Worm (Caenorhabditis elegans) whole organism, young adult: ENCODE measurements around the gene K05F1.14.

ENCODE experiments used
- C17E4.6 ChIP-seq: fragments of 200-800 bp; sonication (Bioruptor generic); IDR thresholded peaks from 2 replicates; pipeline ENCODE4 v1.3.6; 2022; ENCODE audit warnings: missing genetic modification reagents, missing genetic modification characterization, missing compliant biosample characterization
- D2030.7 ChIP-seq: fragments of 200-800 bp; sonication (Bioruptor generic); IDR thresholded peaks from 2 replicates; pipeline ENCODE4 v1.3.6; 2022; ENCODE audit warnings: missing genetic modification reagents, missing genetic modification characterization, missing compliant biosample characterization
- F22D6.2 ChIP-seq: sonication (generic microtip); optimal IDR thresholded peaks from 2 replicates; lab custom pipeline; 2016; ENCODE audit warnings: mild to moderate bottlenecking, missing genetic modification characterization, missing compliant biosample characterization
- F23B12.7 ChIP-seq: sonication (generic microtip); optimal IDR thresholded peaks from 2 replicates; lab custom pipeline; 2017; ENCODE audit warnings: missing genetic modification characterization, mild to moderate bottlenecking, missing compliant biosample characterization, antibody characterized with exemption, moderate library complexity; ENCODE audit not compliant: insufficient read depth
- F49E8.2 ChIP-seq: sonication (generic microtip); optimal IDR thresholded peaks from 3 replicates; lab custom pipeline; 2017; ENCODE audit warnings: missing genetic modification characterization, mild to moderate bottlenecking, missing compliant biosample characterization, antibody characterized with exemption, moderate library complexity; ENCODE audit not compliant: insufficient read depth
- F57C9.4 ChIP-seq: sonication (generic microtip); optimal IDR thresholded peaks from 2 replicates; lab custom pipeline; 2017; ENCODE audit warnings: mild to moderate bottlenecking, missing genetic modification characterization, missing compliant biosample characterization
- K11D2.4 ChIP-seq: fragments of 200-800 bp; sonication (Bioruptor generic); IDR thresholded peaks from 2 replicates; pipeline ENCODE4 v1.3.6; 2022; ENCODE audit warnings: missing genetic modification reagents, missing genetic modification characterization, missing compliant biosample characterization
- Y56A3A.18 ChIP-seq: fragments of 200-800 bp; sonication (Bioruptor generic); IDR thresholded peaks from 2 replicates; pipeline ENCODE4 v1.3.6; 2022; ENCODE audit warnings: missing genetic modification reagents, missing genetic modification characterization, missing compliant biosample characterization
- Y67H2A.10 ChIP-seq: fragments of 200-800 bp; sonication (Bioruptor generic); conservative IDR thresholded peaks from 2 replicates; pipeline ENCODE4 v1.3.6; 2022; ENCODE audit warnings: missing genetic modification reagents, missing genetic modification characterization, missing compliant biosample characterization
- Y79H2A.3 ChIP-seq: fragments of 200-800 bp; sonication (Bioruptor generic); conservative IDR thresholded peaks from 2 replicates; pipeline ENCODE4 v1.3.6; 2022; ENCODE audit warnings: missing genetic modification reagents, missing genetic modification characterization, missing compliant biosample characterization
- Y95B8A.8 ChIP-seq: fragments of 200-800 bp; sonication (Bioruptor generic); IDR thresholded peaks from 2 replicates; pipeline ENCODE4 v1.3.6; 2022; ENCODE audit warnings: missing genetic modification reagents, missing genetic modification characterization, missing compliant biosample characterization
- aptf-3 ChIP-seq: fragments of 200-800 bp; sonication (Bioruptor generic); IDR thresholded peaks from 2 replicates; pipeline ENCODE4 v1.3.6; 2022; ENCODE audit warnings: missing genetic modification characterization, missing compliant biosample characterization
- atf-7 ChIP-seq: sonication (generic microtip); optimal IDR thresholded peaks from 2 replicates; lab custom pipeline; 2017; ENCODE audit warnings: mild to moderate bottlenecking, missing genetic modification characterization, missing compliant biosample characterization
- attf-5 ChIP-seq: fragments of 200-800 bp; sonication (Bioruptor generic); optimal IDR thresholded peaks from 2 replicates; lab custom pipeline; 2018; ENCODE audit warnings: mild to moderate bottlenecking, missing genetic modification characterization, missing compliant biosample characterization
- attf-6 ChIP-seq: fragments of 200-800 bp; sonication (Bioruptor generic); IDR thresholded peaks from 2 replicates; pipeline ENCODE4 v1.3.6; 2022; ENCODE audit warnings: missing genetic modification reagents, missing genetic modification characterization, missing compliant biosample characterization
- bed-1 ChIP-seq: fragments of 200-800 bp; sonication (Bioruptor generic); IDR thresholded peaks from 2 replicates; pipeline ENCODE4 v1.3.6; 2022; ENCODE audit warnings: missing genetic modification reagents, missing genetic modification characterization, missing compliant biosample characterization
- ccch-3 ChIP-seq: fragments of 200-800 bp; sonication (Bioruptor generic); optimal IDR thresholded peaks from 2 replicates; lab custom pipeline; 2018; ENCODE audit warnings: mild to moderate bottlenecking, missing genetic modification characterization, missing compliant biosample characterization
- ceh-100 ChIP-seq: fragments of 200-800 bp; sonication (Bioruptor generic); IDR thresholded peaks from 2 replicates; pipeline ENCODE4 v1.3.6; 2022; ENCODE audit warnings: missing genetic modification reagents, missing genetic modification characterization, missing compliant biosample characterization
- ceh-58 ChIP-seq: fragments of 200-800 bp; sonication (Bioruptor generic); IDR thresholded peaks from 2 replicates; pipeline ENCODE4 v1.3.6; 2022; ENCODE audit warnings: missing genetic modification characterization, missing compliant biosample characterization
- die-1 ChIP-seq: sonication (generic microtip); optimal IDR thresholded peaks from 2 replicates; lab custom pipeline; 2016; ENCODE audit warnings: missing genotype, mild to moderate bottlenecking, missing genetic modification characterization, missing compliant biosample characterization
- efl-1 ChIP-seq: fragments of 150-350 bp; optimal IDR thresholded peaks from 2 replicates; lab custom pipeline; 2014; ENCODE audit warnings: missing biosample characterization, missing genetic modification reagents, missing genetic modification characterization
- ets-4 ChIP-seq: fragments of 200-800 bp; sonication (Bioruptor generic); optimal IDR thresholded peaks from 2 replicates; lab custom pipeline; 2018; ENCODE audit warnings: mild to moderate bottlenecking, missing genetic modification characterization, missing compliant biosample characterization
- fkh-3 ChIP-seq: sonication (generic microtip); optimal IDR thresholded peaks from 2 replicates; lab custom pipeline; 2016; ENCODE audit warnings: mild to moderate bottlenecking, missing genetic modification characterization, missing compliant biosample characterization
- gei-17 ChIP-seq: fragments of 200-800 bp; sonication (Bioruptor generic); optimal IDR thresholded peaks from 2 replicates; lab custom pipeline; 2018; ENCODE audit warnings: mild to moderate bottlenecking, missing genetic modification characterization, missing compliant biosample characterization
- hlh-26 ChIP-seq: fragments of 200-800 bp; sonication (Bioruptor generic); conservative IDR thresholded peaks from 2 replicates; pipeline ENCODE4 v1.3.6; 2022; ENCODE audit warnings: missing genetic modification reagents, missing genetic modification characterization, missing compliant biosample characterization
- hmg-1.2 ChIP-seq: fragments of 200-800 bp; sonication (Bioruptor generic); IDR thresholded peaks from 2 replicates; pipeline ENCODE4 v1.3.6; 2022; ENCODE audit warnings: missing genetic modification reagents, missing genetic modification characterization, missing compliant biosample characterization
- hrde-1 ChIP-seq: sonication (generic microtip); optimal IDR thresholded peaks from 2 replicates; lab custom pipeline; 2016; ENCODE audit warnings: missing genetic modification characterization, mild to moderate bottlenecking, missing compliant biosample characterization, moderate library complexity, missing genotype, missing genetic modification reagents, borderline replicate concordance
- let-526 ChIP-seq: fragments of 200-800 bp; sonication (Bioruptor generic); IDR thresholded peaks from 2 replicates; pipeline ENCODE4 v1.3.6; 2022; ENCODE audit warnings: missing genetic modification reagents, missing genetic modification characterization, missing compliant biosample characterization
- lir-1 ChIP-seq: fragments of 200-800 bp; sonication (Bioruptor generic); conservative IDR thresholded peaks from 2 replicates; pipeline ENCODE4 v1.3.6; 2022; ENCODE audit warnings: missing genetic modification reagents, missing genetic modification characterization, missing compliant biosample characterization
- lsl-1 ChIP-seq: fragments of 200-800 bp; sonication (Bioruptor generic); optimal IDR thresholded peaks from 2 replicates; lab custom pipeline; 2018; ENCODE audit warnings: mild to moderate bottlenecking, missing genetic modification characterization, moderate library complexity, missing compliant biosample characterization
- madf-10 ChIP-seq: sonication (generic microtip); optimal IDR thresholded peaks from 2 replicates; lab custom pipeline; 2016; ENCODE audit warnings: mild to moderate bottlenecking, missing genetic modification characterization, missing compliant biosample characterization
- mel-28 ChIP-seq: sonication (generic microtip); optimal IDR thresholded peaks from 2 replicates; lab custom pipeline; 2016; ENCODE audit warnings: borderline replicate concordance, mild to moderate bottlenecking, missing genetic modification characterization, missing compliant biosample characterization
- mes-4 ChIP-seq: sonication (generic microtip); optimal IDR thresholded peaks from 2 replicates; lab custom pipeline; 2016; ENCODE audit warnings: missing genotype, missing genetic modification characterization, missing compliant biosample characterization
- nhr-27 ChIP-seq: fragments of 200-800 bp; sonication (Bioruptor generic); optimal IDR thresholded peaks from 2 replicates; lab custom pipeline; 2018; ENCODE audit warnings: mild to moderate bottlenecking, missing genetic modification characterization, moderate library complexity, missing compliant biosample characterization
- nhr-90 ChIP-seq: sonication (generic microtip); optimal IDR thresholded peaks from 2 replicates; lab custom pipeline; 2016; ENCODE audit warnings: missing genotype, mild to moderate bottlenecking, missing genetic modification characterization, missing compliant biosample characterization
- pha-4 ChIP-seq: fragments of 150-350 bp; sonication (generic microtip); optimal IDR thresholded peaks from 2 replicates; lab custom pipeline; 2014; ENCODE audit warnings: missing biosample characterization, missing genetic modification reagents, missing genetic modification characterization
- rec-8 ChIP-seq, 2 experiments: sonication (generic microtip); optimal IDR thresholded peaks; 2 replicates each; lab custom pipeline; 2016; ENCODE audit warnings: mild to moderate bottlenecking in 2 of 2, missing genetic modification characterization in 2 of 2, missing genetic modification reagents in 2 of 2, missing genotype in 2 of 2, missing biosample characterization in 1 of 2, missing compliant biosample characterization in 1 of 2, moderate library complexity in 1 of 2
- rpc-1 ChIP-seq, 2 experiments: fragments of 150-350 bp in 1 of 2; sonication (generic microtip) in 1 of 2; optimal IDR thresholded peaks; 2 replicates each; lab custom pipeline; 2014 to 2018; ENCODE audit warnings: missing biosample characterization in 1 of 2, missing genetic modification characterization in 1 of 2, missing genetic modification reagents in 1 of 2, missing genotype in 1 of 2
- snpc-3.4 ChIP-seq: sonication (generic microtip); optimal IDR thresholded peaks from 2 replicates; lab custom pipeline; 2017; ENCODE audit warnings: missing genetic modification characterization, mild to moderate bottlenecking, missing compliant biosample characterization, antibody characterized with exemption, moderate library complexity, missing genotype, missing genetic modification reagents
- unc-130 ChIP-seq: sonication (generic microtip); optimal IDR thresholded peaks from 2 replicates; lab custom pipeline; 2016; ENCODE audit warnings: missing genetic modification reagents, missing genetic modification characterization, missing compliant biosample characterization
- xnd-1 ChIP-seq: sonication (generic microtip); optimal IDR thresholded peaks from 2 replicates; lab custom pipeline; 2016; ENCODE audit warnings: missing genotype, missing genetic modification reagents, missing genetic modification characterization, missing compliant biosample characterization
- zfh-2 ChIP-seq: fragments of 200-800 bp; sonication (Bioruptor generic); conservative IDR thresholded peaks from 2 replicates; pipeline ENCODE4 v1.3.6; 2022; ENCODE audit warnings: missing genetic modification reagents, missing genetic modification characterization, missing compliant biosample characterization
- ztf-18 ChIP-seq: sonication (generic microtip); optimal IDR thresholded peaks from 2 replicates; lab custom pipeline; 2016; ENCODE audit warnings: missing genotype, mild to moderate bottlenecking, missing genetic modification characterization, missing compliant biosample characterization

Gene K05F1.14

DNA sequence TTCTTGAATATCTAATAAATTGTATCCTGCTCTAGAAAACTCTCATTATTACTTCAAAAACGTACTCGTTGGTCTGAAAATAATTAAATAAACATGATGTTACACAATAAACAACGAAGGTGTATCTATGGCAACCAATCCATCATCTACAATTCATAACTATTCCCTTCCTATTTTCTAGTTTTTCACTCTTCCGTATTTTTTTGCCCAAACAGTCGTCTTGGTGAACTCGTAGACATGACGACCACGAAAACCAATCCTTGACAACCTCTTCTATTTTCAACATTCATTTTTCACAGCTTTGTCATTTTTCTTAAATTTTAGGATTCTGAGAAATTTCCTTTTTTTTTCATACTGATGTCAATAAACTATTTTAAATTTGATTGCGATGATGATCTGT, 3.6 kb downstream of the K05F1.14 start, which contains the start of gene K05F1.13:
K05F1.13 (plus strand) TSS at position 301 of the 400 bp plus-strand sequence.
- TF ChIP-seq efl-1 (GFP tag; lab: Kevin White, UChicago) (no peak), rec-8 (tag; optimal IDR thresholded peaks at IDR 0.05; lab: Kevin White, UChicago) (no peak), attf-6 (no peak), nhr-90 (tag; lab: Kevin White, UChicago) (no peak)

ce11 chrII:5785504-5785903, 6.9 kb downstream of the K05F1.14 start:
- TF ChIP-seq F49E8.2 (tag; lab: Kevin White, UChicago) (no peak), lir-1 (no peak), hmg-1.2 (no peak), F23B12.7 (tag; lab: Kevin White, UChicago) (no peak), zfh-2 (GFP tag; lab: Robert Waterston, UW) (no peak), K11D2.4 (GFP tag; lab: Robert Waterston, UW) (no peak), die-1 (tag; lab: Kevin White, UChicago) (no peak), Y56A3A.18 (GFP tag; lab: Robert Waterston, UW) (no peak), lsl-1 (no peak), ceh-58 (GFP tag; lab: Robert Waterston, UW) (no peak), bed-1 (GFP tag; lab: Robert Waterston, UW) (no peak), C17E4.6 (no peak), pha-4 (no peak), mel-28 (tag; lab: Kevin White, UChicago) (no peak), xnd-1 (tag; lab: Kevin White, UChicago) (no peak), F22D6.2 (no peak), F57C9.4 (no peak), hrde-1 (tag; lab: Kevin White, UChicago) (no peak), Y79H2A.3 (GFP tag; lab: Robert Waterston, UW) (no peak)

- TF ChIP-seq Y95B8A.8 (GFP tag; lab: Robert Waterston, UW) (peak; percentile 70), atf-7 (peak; percentile 72), snpc-3.4 (tag; lab: Kevin White, UChicago) (peak; percentile 84), aptf-3 (GFP tag; lab: Robert Waterston, UW) (peak; percentile 95), Y67H2A.10 (no peak), F23B12.7 (tag; lab: Kevin White, UChicago) (peak; percentile 93), let-526 (GFP tag; lab: Robert Waterston, UW) (peak; percentile 67; the same call in 1 of the 2 replicates), zfh-2 (GFP tag; lab: Robert Waterston, UW) (no peak; the same call in 1 of the 2 replicates), hlh-26 (GFP tag; lab: Robert Waterston, UW) (no peak), gei-17 (GFP tag; lab: Kevin White, UChicago) (no peak), unc-130 (GFP tag; lab: Kevin White, UChicago) (peak; percentile 50), rpc-1 (optimal IDR thresholded peaks at IDR 0.05; lab: Kevin White, UChicago) (peak; percentile 90), rpc-1 (tag; optimal IDR thresholded peaks at IDR 0.05; lab: Kevin White, UChicago) (peak; percentile 89), ccch-3 (GFP tag; lab: Kevin White, UChicago) (no peak), madf-10 (tag; lab: Kevin White, UChicago) (peak; percentile 70), ets-4 (GFP tag; lab: Kevin White, UChicago) (peak; percentile 60), attf-5 (GFP tag; lab: Kevin White, UChicago) (peak; percentile 64), nhr-27 (tag; lab: Kevin White, UChicago) (peak; percentile 60), bed-1 (GFP tag; lab: Robert Waterston, UW) (no peak), ztf-18 (tag; lab: Kevin White, UChicago) (peak; percentile 81), fkh-3 (tag; lab: Kevin White, UChicago) (peak; percentile 66), ceh-100 (GFP tag; lab: Robert Waterston, UW) (peak; percentile 73), F57C9.4 (no peak), D2030.7 (GFP tag; lab: Robert Waterston, UW) (peak; percentile 89), mes-4 (tag; lab: Kevin White, UChicago) (peak; percentile 76)
Observed at ce11 chrII:5781935-5782921, 10.2 kb downstream of the K05F1.14 start, which contains the start of gene K05F1.6. Gene K05F1.6, plus strand, starts transcription at chrII:5782520.
